ENCODE assay signal across 1 fruit fly cellular context in the genomic region with DNA sequence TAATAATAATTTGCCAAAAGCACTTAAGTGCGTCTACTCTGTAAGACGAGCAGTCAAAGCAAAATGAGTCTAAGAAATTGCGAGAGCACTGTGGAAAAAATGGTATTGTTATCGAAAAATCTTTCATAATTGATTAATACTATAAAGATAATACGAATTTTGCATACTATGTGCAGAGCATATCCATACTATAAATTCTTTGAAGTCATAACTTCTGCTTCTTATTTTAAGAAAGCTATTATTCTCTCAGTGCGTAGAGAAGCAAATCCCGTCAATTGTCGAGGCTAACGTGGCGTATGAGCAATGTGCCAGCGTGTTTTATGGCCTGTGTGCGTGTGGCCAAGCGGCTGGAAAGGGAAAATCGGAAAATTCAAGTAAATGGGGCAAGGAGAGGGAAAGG.
TF ChIP-seq lines count a peak whose summit lies in the region.

No protein-coding gene starts in this region.

TF ChIP-seq in whole organism, embryonic, 481 proteins besides CTCF, POLR2A, EP300 and RAD21 (continued from another document):
- peak; percentile 53 for TF ChIP-seq CG15269 (tag; optimal IDR thresholded peaks at IDR 0.05; lab: Kevin White, UChicago)
- peak; percentile 40; the same call in 1 of the 2 replicates for TF ChIP-seq slbo (GFP tag; IDR thresholded peaks at IDR 0.05; lab: Robert Waterston, UW)
- TF ChIP-seq gt (GFP tag; IDR thresholded peaks at IDR 0.05; lab: Robert Waterston, UW) = no peak
- peak; percentile 8 for TF ChIP-seq bcd (GFP tag; optimal IDR thresholded peaks at IDR 0.05; lab: Kevin White, UChicago)
- TF ChIP-seq CG9817 (tag; optimal IDR thresholded peaks at IDR 0.05; lab: Kevin White, UChicago) = peak; percentile 20
- no peak for TF ChIP-seq CG2202 (tag; optimal IDR thresholded peaks at IDR 0.05; lab: Kevin White, UChicago)
- TF ChIP-seq CG18764 (GFP tag; optimal IDR thresholded peaks at IDR 0.05; lab: Kevin White, UChicago) = no peak
- peak; percentile 72 for TF ChIP-seq CG18599 (GFP tag; optimal IDR thresholded peaks at IDR 0.05; lab: Kevin White, UChicago)
- TF ChIP-seq CG32767 (GFP tag; IDR thresholded peaks at IDR 0.05; lab: Robert Waterston, UW) = peak; percentile 49; the same call in 1 of the 2 replicates
- TF ChIP-seq CG2678 (tag; optimal IDR thresholded peaks at IDR 0.05; lab: Kevin White, UChicago) = peak; percentile 57
- TF ChIP-seq CG8290 (GFP tag; optimal IDR thresholded peaks at IDR 0.05; lab: Kevin White, UChicago) = no peak
- peak in 1 of 2 experiments; percentile 5 for TF ChIP-seq CG8290 (tag; optimal IDR thresholded peaks at IDR 0.05; lab: Kevin White, UChicago)
- 0 out of 2 replicates have a peak, but pooled peaks have one; percentile 11 for TF ChIP-seq Rfx (GFP tag; IDR thresholded peaks at IDR 0.05; lab: Robert Waterston, UW)
- peak; percentile 29 for TF ChIP-seq grau (tag; optimal IDR thresholded peaks at IDR 0.05; lab: Kevin White, UChicago)
- TF ChIP-seq ranshi (GFP tag; IDR thresholded peaks at IDR 0.05; lab: Robert Waterston, UW) = no peak
- no peak for TF ChIP-seq Lim3 (GFP tag; IDR thresholded peaks at IDR 0.05; lab: Robert Waterston, UW)
- no peak for TF ChIP-seq CG33213 (GFP tag; optimal IDR thresholded peaks at IDR 0.05; lab: Kevin White, UChicago)
- TF ChIP-seq Xbp1 (GFP tag; optimal IDR thresholded peaks at IDR 0.05; lab: Kevin White, UChicago) = peak; percentile 2
- peak; percentile 30; the same call in 1 of the 2 replicates for TF ChIP-seq CG9932 (GFP tag; IDR thresholded peaks at IDR 0.05; lab: Robert Waterston, UW)
- 0 out of 4 replicates have a peak, but pooled peaks have one; percentile 7 for TF ChIP-seq Gug (GFP tag; IDR thresholded peaks at IDR 0.05; lab: Robert Waterston, UW)
- TF ChIP-seq Fer3 (tag; optimal IDR thresholded peaks at IDR 0.05; lab: Kevin White, UChicago) = peak; percentile 6
- peak; percentile 49 for TF ChIP-seq dmrt99B (tag; optimal IDR thresholded peaks at IDR 0.05; lab: Kevin White, UChicago)
- TF ChIP-seq Hand (GFP tag; optimal IDR thresholded peaks at IDR 0.05; lab: Kevin White, UChicago) = no peak
- TF ChIP-seq tgo (GFP tag; IDR thresholded peaks at IDR 0.05; lab: Robert Waterston, UW) = no peak
- peak; percentile 49; the same call in 1 of the 2 replicates for TF ChIP-seq HLH3B (GFP tag; IDR thresholded peaks at IDR 0.05; lab: Robert Waterston, UW)
- TF ChIP-seq CG13424 (tag; optimal IDR thresholded peaks at IDR 0.05; lab: Kevin White, UChicago) = peak; percentile 34
- TF ChIP-seq kni (GFP tag; optimal IDR thresholded peaks at IDR 0.05; lab: Kevin White, UChicago) = no peak
- TF ChIP-seq CoRest (tag; optimal IDR thresholded peaks at IDR 0.05; lab: Kevin White, UChicago) = peak; percentile 4
- no peak for TF ChIP-seq Awh (GFP tag; IDR thresholded peaks at IDR 0.05; lab: Robert Waterston, UW)
- TF ChIP-seq jing (GFP tag; optimal IDR thresholded peaks at IDR 0.05; lab: Kevin White, UChicago) = no peak
- peak; percentile 41 for TF ChIP-seq CG7556 (GFP tag; optimal IDR thresholded peaks at IDR 0.05; lab: Kevin White, UChicago)
- no peak for TF ChIP-seq CG17186 (GFP tag; optimal IDR thresholded peaks at IDR 0.05; lab: Kevin White, UChicago)
- TF ChIP-seq Sox102F (GFP tag; optimal IDR thresholded peaks at IDR 0.05; lab: Kevin White, UChicago) = peak; percentile 25
- no peak for TF ChIP-seq ssp (GFP tag; IDR thresholded peaks at IDR 0.05; lab: Robert Waterston, UW)
- no peak for TF ChIP-seq Side (GFP tag; optimal IDR thresholded peaks at IDR 0.05; lab: Kevin White, UChicago)
- no peak for TF ChIP-seq CG17361 (GFP tag; IDR thresholded peaks at IDR 0.05; lab: Robert Waterston, UW)
- TF ChIP-seq Poxn (GFP tag; IDR thresholded peaks at IDR 0.05; lab: Robert Waterston, UW) = no peak
- peak; percentile 2 for TF ChIP-seq mam (GFP tag; optimal IDR thresholded peaks at IDR 0.05; lab: Kevin White, UChicago)
- TF ChIP-seq CG12769 (tag; optimal IDR thresholded peaks at IDR 0.05; lab: Kevin White, UChicago) = peak; percentile 43
- peak; percentile 6 for TF ChIP-seq PHDP (tag; optimal IDR thresholded peaks at IDR 0.05; lab: Kevin White, UChicago)
- peak; percentile 34; the same call in 1 of the 2 replicates for TF ChIP-seq Ptx1 (GFP tag; IDR thresholded peaks at IDR 0.05; lab: Robert Waterston, UW)
- TF ChIP-seq CG7839 (tag; optimal IDR thresholded peaks at IDR 0.05; lab: Kevin White, UChicago) = peak; percentile 44
- TF ChIP-seq Fer1 (GFP tag; optimal IDR thresholded peaks at IDR 0.05; lab: Kevin White, UChicago) = peak; percentile 55
- no peak for TF ChIP-seq nerfin-1 (tag; optimal IDR thresholded peaks at IDR 0.05; lab: Kevin White, UChicago)
- TF ChIP-seq fd96Cb (tag; optimal IDR thresholded peaks at IDR 0.05; lab: Kevin White, UChicago) = no peak
TF ChIP-seq in whole organism, embryonic: peak in this region for 47.
